Worm (Caenorhabditis elegans) whole organism, L4/young adult: ENCODE data around the gene nck-1.

ENCODE experiments used
- W03F9.2 ChIP-seq: fragments of 150-350 bp; optimal IDR thresholded peaks from 2 replicates; lab custom pipeline; 2014; ENCODE audit warnings: missing biosample characterization, missing genetic modification characterization
- dao-5 ChIP-seq: sonication (generic microtip); optimal IDR thresholded peaks from 2 replicates; lab custom pipeline; 2016; ENCODE audit warnings: missing genotype, missing genetic modification characterization, moderate library complexity, missing compliant biosample characterization
- him-1 ChIP-seq: sonication (generic microtip); optimal IDR thresholded peaks from 2 replicates; lab custom pipeline; 2016; ENCODE audit warnings: missing genotype, missing genetic modification reagents, missing genetic modification characterization, missing compliant biosample characterization

ce11 chrX:4154784-4155183, 1.5 kb upstream of the nck-1 start:
- TF ChIP-seq W03F9.2 (no peak), dao-5 (tag; lab: Kevin White, UChicago) (no peak), him-1 (tag; lab: Kevin White, UChicago) (no peak)
